Worm (Caenorhabditis elegans) whole organism, mixed stage, embryonic: ENCODE results near the gene ZC412.3.

Experiments used
- M03D4.4 ChIP-seq: sonication (generic microtip); optimal IDR thresholded peaks from 2 replicates; lab custom pipeline; 2017; ENCODE audit warnings: mild to moderate bottlenecking, missing genetic modification characterization, missing compliant biosample characterization
- blmp-1 ChIP-seq: fragments of 150-350 bp; optimal IDR thresholded peaks from 2 replicates; lab custom pipeline; 2014; ENCODE audit warnings: missing biosample characterization, missing genetic modification characterization
- ces-1 ChIP-seq: fragments of 150-350 bp; optimal IDR thresholded peaks from 2 replicates; lab custom pipeline; 2014; ENCODE audit warnings: missing biosample characterization, missing genetic modification reagents, missing genetic modification characterization
- lin-13 ChIP-seq: fragments of 150-350 bp; optimal IDR thresholded peaks from 2 replicates; lab custom pipeline; 2014; ENCODE audit warnings: missing biosample characterization, missing genetic modification characterization
- lsy-2 ChIP-seq: fragments of 150-350 bp; optimal IDR thresholded peaks from 2 replicates; lab custom pipeline; 2014; ENCODE audit warnings: missing biosample characterization, missing genetic modification characterization
- nhr-12 ChIP-seq: fragments of 150-350 bp; optimal IDR thresholded peaks from 2 replicates; lab custom pipeline; 2014; ENCODE audit warnings: missing biosample characterization, missing genetic modification characterization
- nhr-237 ChIP-seq: fragments of 150-350 bp; optimal IDR thresholded peaks from 2 replicates; lab custom pipeline; 2014; ENCODE audit warnings: missing biosample characterization, missing genetic modification characterization
- nhr-28 ChIP-seq: fragments of 150-350 bp; optimal IDR thresholded peaks from 2 replicates; lab custom pipeline; 2014; ENCODE audit warnings: missing biosample characterization, missing genetic modification characterization
- sem-2 ChIP-seq: fragments of 200-800 bp; sonication (Bioruptor generic); optimal IDR thresholded peaks from 2 replicates; lab custom pipeline; 2018; ENCODE audit warnings: mild to moderate bottlenecking, missing genetic modification characterization, missing compliant biosample characterization
- snpc-4 ChIP-seq: fragments of 150-350 bp; optimal IDR thresholded peaks from 2 replicates; lab custom pipeline; 2014; ENCODE audit warnings: missing biosample characterization, missing genetic modification characterization
- unc-39 ChIP-seq: fragments of 150-350 bp; optimal IDR thresholded peaks from 2 replicates; lab custom pipeline; 2014; ENCODE audit warnings: missing biosample characterization, missing genetic modification characterization

DNA sequence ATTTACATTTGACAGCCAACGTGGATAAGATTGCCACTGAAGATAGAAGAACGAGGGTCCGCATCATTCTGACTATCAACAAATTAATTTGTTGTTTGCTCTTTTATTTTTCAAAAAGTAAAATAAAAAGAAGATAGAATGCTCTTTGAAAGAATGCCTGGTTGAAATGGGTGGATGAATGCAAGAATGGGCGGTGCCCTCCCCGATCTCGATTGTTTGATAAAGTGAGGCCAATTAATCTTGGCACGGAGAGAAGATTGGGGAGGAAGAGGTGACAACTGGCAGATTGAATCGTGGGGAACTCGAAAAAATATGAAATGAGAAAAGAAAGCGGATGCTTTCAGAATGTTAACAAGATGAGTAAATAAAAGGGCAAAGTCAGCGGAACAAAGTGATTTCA lies at the start of gene ZC412.3:
- TF ChIP-seq sem-2 (GFP tag; lab: Kevin White, UChicago) = no peak
- no peak for TF ChIP-seq ces-1 (GFP tag; lab: Kevin White, UChicago)
- no peak for TF ChIP-seq unc-39
- no peak for TF ChIP-seq lin-13 (tag; lab: Kevin White, UChicago)
- TF ChIP-seq snpc-4 (tag; lab: Kevin White, UChicago) = no peak
- no peak for TF ChIP-seq M03D4.4
- no peak for TF ChIP-seq nhr-28
- TF ChIP-seq nhr-12 (tag; lab: Kevin White, UChicago) = no peak
- no peak for TF ChIP-seq lsy-2 (tag; lab: Kevin White, UChicago)
- TF ChIP-seq nhr-237 (tag; lab: Kevin White, UChicago) = no peak
- no peak for TF ChIP-seq blmp-1 (tag; lab: Kevin White, UChicago)
